Worm (Caenorhabditis elegans): ENCODE measurements around the gene M03F4.4.

Gene M03F4.4

DNA sequence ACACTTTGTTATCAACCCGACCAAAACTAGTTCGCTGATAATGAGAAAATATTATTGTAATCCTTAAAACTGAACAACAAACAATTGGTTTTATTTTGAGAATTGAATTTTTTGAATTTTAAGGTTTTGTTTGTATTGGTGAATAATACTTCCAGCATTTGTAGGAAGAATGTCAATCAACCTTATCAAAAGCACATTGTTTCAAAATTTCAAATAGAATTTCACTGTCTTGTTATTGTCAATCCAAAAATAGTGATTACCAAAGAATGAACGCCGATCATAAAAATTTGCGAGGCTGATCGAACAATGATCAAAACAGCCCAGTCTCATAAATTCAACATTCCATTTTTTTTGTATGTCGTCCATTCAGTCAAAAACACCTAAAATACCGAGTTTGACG, 17.3 kb upstream of the M03F4.4 start:
- TF ChIP-seq nhr-111 (GFP tag; optimal IDR thresholded peaks at IDR 0.05) (no peak), php-3 (GFP tag; IDR thresholded peaks at IDR 0.05) (peak; percentile 63), aha-1 (tag) (peak; percentile 33), zag-1 (tag; optimal IDR thresholded peaks at IDR 0.05) (no peak), spr-1 (tag; optimal IDR thresholded peaks at IDR 0.05) (no peak), zfp-2 (tag; optimal IDR thresholded peaks at IDR 0.05) (no peak), F26F4.8 (GFP tag; conservative IDR thresholded peaks at IDR 0.05) (no peak), dve-1 (tag; optimal IDR thresholded peaks at IDR 0.05; ENCODE audit: insufficient read depth) (peak; percentile 77), ceh-62 (tag; optimal IDR thresholded peaks at IDR 0.05) (no peak), daf-16 (GFP tag; optimal IDR thresholded peaks at IDR 0.05) (no peak), daf-16 (tag; optimal IDR thresholded peaks at IDR 0.05) (peak; percentile 69), D1046.2 (GFP tag; IDR thresholded peaks at IDR 0.05) (no peak), F49E8.2 (tag; optimal IDR thresholded peaks at IDR 0.05; ENCODE audit: borderline replicate concordance) (no peak), nhr-42 (GFP tag; IDR thresholded peaks at IDR 0.05) (no peak), tra-1 (GFP tag; IDR thresholded peaks at IDR 0.05) (peak; percentile 80), dmd-6 (GFP tag; IDR thresholded peaks at IDR 0.05) (peak; percentile 86), mdt-29 (GFP tag; IDR thresholded peaks at IDR 0.05) (no peak), hlh-11 (tag; optimal IDR thresholded peaks at IDR 0.05) (peak; percentile 28)

DNA sequence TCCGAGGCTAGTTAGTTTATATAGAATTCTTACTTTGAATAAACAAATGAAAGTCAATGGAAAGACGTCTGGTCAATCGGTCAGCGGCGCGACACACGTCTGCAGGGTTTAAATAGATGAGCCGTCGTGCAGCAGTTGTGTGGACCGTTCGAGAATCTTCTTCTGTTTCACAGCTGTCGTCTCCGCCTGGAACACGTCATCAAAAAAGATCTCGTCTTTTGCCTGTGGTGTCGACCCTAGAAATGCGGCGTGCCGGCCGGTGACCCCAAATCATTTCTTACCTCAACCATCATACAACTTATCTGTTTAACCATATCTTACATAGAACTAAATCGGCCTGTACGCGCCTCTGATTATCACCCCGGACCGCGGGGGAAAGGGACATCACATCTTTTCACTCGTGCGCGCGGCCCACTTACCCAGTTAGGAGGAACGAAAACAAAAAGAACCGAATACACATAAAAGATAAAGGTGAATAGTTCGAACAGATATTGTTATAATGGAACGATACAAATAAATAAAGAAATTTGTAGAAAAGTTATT, 14.9 kb upstream of the M03F4.4 start:
- TF ChIP-seq mdt-29 (GFP tag; IDR thresholded peaks at IDR 0.05) (no peak), ceh-32 (tag; optimal IDR thresholded peaks at IDR 0.05; ENCODE audit: poor library complexity) (no peak), R02D3.7 (tag; optimal IDR thresholded peaks at IDR 0.05) (no peak), madf-5 (GFP tag; IDR thresholded peaks at IDR 0.05) (no peak), egl-43 (GFP tag; IDR thresholded peaks at IDR 0.05) (no peak), pha-4 (GFP tag; IDR thresholded peaks at IDR 0.05) (no peak), pha-4 (tag; optimal IDR thresholded peaks at IDR 0.05) (no peak), unc-62 (GFP tag; optimal IDR thresholded peaks at IDR 0.05 in 1 of 2) (peak in 1 of 2 experiments; percentile 93), unc-62 (tag; optimal IDR thresholded peaks at IDR 0.05) (no peak), nhr-48 (tag; optimal IDR thresholded peaks at IDR 0.05) (no peak), snpc-4 (tag; optimal IDR thresholded peaks at IDR 0.05) (no peak), daf-16 (GFP tag; optimal IDR thresholded peaks at IDR 0.05) (peak in 1 of 2 experiments; percentile 46), daf-16 (tag; optimal IDR thresholded peaks at IDR 0.05) (no peak), Y48G9A.11 (GFP tag; IDR thresholded peaks at IDR 0.05) (no peak), saeg-2 (GFP tag; IDR thresholded peaks at IDR 0.05) (no peak), hlh-30 (tag; optimal IDR thresholded peaks at IDR 0.05; ENCODE audit: insufficient read depth) (peak; percentile 42), nhr-25 (tag; optimal IDR thresholded peaks at IDR 0.05; ENCODE audit: borderline replicate concordance, insufficient read depth) (no peak), F37D6.2 (tag; optimal IDR thresholded peaks at IDR 0.05) (no peak), mes-2 (tag; optimal IDR thresholded peaks at IDR 0.05; ENCODE audit: poor library complexity, severe bottlenecking) (no peak), ztf-11 (tag; optimal IDR thresholded peaks at IDR 0.05) (no peak), snpc-1.2 (GFP tag; IDR thresholded peaks at IDR 0.05) (no peak), lsy-2 (tag; optimal IDR thresholded peaks at IDR 0.05) (no peak), lin-13 (GFP tag; optimal IDR thresholded peaks at IDR 0.05) (no peak), ama-1 (optimal IDR thresholded peaks at IDR 0.05) (no peak), unc-39 (tag; optimal IDR thresholded peaks at IDR 0.05) (no peak), hlh-11 (tag; optimal IDR thresholded peaks at IDR 0.05) (peak; percentile 66), mxl-3 (GFP tag; optimal IDR thresholded peaks at IDR 0.05) (peak; percentile 12), F44E2.7 (GFP tag; IDR thresholded peaks at IDR 0.05) (no peak), hmg-1.1 (GFP tag; IDR thresholded peaks at IDR 0.05) (peak; percentile 8; the same call in 1 of the 2 replicates), nhr-10 (tag; optimal IDR thresholded peaks at IDR 0.05) (no peak), aha-1 (tag) (no peak), zip-2 (tag; optimal IDR thresholded peaks at IDR 0.05) (no peak)

All from whole organism, L4 larva.